Fruit fly (Drosophila melanogaster): ENCODE measurements around the gene Ge-1.

Gene Ge-1

DNA sequence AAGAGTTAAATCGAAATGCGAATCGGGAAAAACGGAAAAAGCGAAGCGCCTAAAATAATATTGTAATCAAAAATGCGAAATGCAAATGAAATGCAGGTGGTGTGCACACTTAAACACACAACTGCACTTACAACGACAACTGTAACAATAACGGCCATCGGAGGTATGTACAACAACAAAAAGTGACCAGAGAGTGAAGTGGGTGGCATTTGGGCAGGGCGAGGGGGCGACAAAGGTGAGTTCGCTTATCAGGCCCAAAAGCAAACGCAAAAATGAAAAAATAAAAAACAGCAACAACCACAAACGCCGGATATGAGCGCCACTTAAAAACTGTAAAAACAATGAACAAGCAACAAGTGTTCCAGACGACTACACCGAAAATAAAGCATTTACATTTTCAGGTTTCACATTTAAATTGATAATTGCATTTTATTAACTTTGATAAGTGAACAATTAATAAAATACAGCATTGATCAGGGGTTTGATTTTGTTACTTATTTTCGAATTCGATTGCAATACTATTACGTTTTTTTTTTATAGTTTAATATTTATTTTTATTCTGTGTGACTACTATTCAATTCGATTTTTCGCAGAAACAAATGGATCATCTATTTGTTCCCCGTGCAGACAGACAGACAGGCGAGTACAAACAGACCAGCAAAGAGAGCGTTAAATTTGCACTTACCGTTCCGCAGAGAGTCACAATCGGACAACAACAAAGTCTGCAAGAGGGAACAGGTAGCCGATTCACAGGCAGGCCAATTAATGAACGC lies 35.4 kb downstream of the Ge-1 start (continued):
- no peak for TF ChIP-seq tup (GFP tag; optimal IDR thresholded peaks at IDR 0.05)
- TF ChIP-seq Atf-2 (GFP tag; optimal IDR thresholded peaks at IDR 0.05) = no peak
- TF ChIP-seq phol (tag; optimal IDR thresholded peaks at IDR 0.05) = peak; percentile 9
- TF ChIP-seq CG17568 (GFP tag; optimal IDR thresholded peaks at IDR 0.05) = no peak
- TF ChIP-seq HmgD (GFP tag; optimal IDR thresholded peaks at IDR 0.05) = no peak
- TF ChIP-seq oc (tag; optimal IDR thresholded peaks at IDR 0.05) = no peak
- no peak for TF ChIP-seq CG6175 (GFP tag; IDR thresholded peaks at IDR 0.05)
- no peak for TF ChIP-seq CG16779 (GFP tag; IDR thresholded peaks at IDR 0.05)

DNA sequence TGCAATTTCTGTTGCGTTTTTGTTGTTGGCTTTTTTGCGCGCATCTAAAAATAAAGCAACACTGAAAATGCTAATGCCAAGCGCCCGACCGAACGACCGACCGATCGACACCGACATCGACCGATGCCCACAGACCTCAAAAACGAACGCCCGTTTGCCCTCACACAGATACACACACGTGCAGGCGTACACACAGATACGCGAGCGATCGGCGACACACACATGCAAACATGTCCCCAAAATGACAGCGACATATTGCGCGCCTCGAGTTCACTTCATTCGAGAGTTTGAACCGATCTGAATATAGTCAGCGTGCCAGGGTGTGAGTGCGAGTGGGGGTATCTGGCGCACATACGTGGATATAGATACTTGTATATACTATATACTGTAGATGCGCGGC lies 39.5 kb downstream of the Ge-1 start:
- TF ChIP-seq eve (GFP tag; optimal IDR thresholded peaks at IDR 0.05) (no peak), PHDP (tag; optimal IDR thresholded peaks at IDR 0.05) (no peak), CG15514 (GFP tag; optimal IDR thresholded peaks at IDR 0.05) (no peak), CG4424 (GFP tag; optimal IDR thresholded peaks at IDR 0.05) (no peak), ato (GFP tag; IDR thresholded peaks at IDR 0.05; ENCODE audit: partially characterized antibody) (no peak), Nf-YA (GFP tag; IDR thresholded peaks at IDR 0.05) (no peak), CG8359 (GFP tag; optimal IDR thresholded peaks at IDR 0.05; ENCODE audit: borderline replicate concordance) (no peak), CG43689 (GFP tag; IDR thresholded peaks at IDR 0.05) (no peak), CG17186 (GFP tag; optimal IDR thresholded peaks at IDR 0.05) (no peak), CG15601 (tag; optimal IDR thresholded peaks at IDR 0.05) (no peak), crol (GFP tag; IDR thresholded peaks at IDR 0.05) (no peak), Hr78 (GFP tag; optimal IDR thresholded peaks at IDR 0.05) (peak in 1 of 2 experiments; percentile 98), CG15011 (GFP tag; optimal IDR thresholded peaks at IDR 0.05) (no peak), Asciz (GFP tag; optimal IDR thresholded peaks at IDR 0.05) (no peak), Mes4 (GFP tag; optimal IDR thresholded peaks at IDR 0.05) (no peak), Bgb (GFP tag; IDR thresholded peaks at IDR 0.05; ENCODE audit: partially characterized antibody) (no peak), fd102C (GFP tag; optimal IDR thresholded peaks at IDR 0.05) (no peak), bbx (GFP tag; IDR thresholded peaks at IDR 0.05; ENCODE audit: partially characterized antibody) (0 out of 2 replicates have a peak, but pooled peaks have one; percentile 25), vvl (GFP tag; IDR thresholded peaks at IDR 0.05) (peak; percentile 56), twi (tag; optimal IDR thresholded peaks at IDR 0.05) (peak; percentile 43), chinmo (GFP tag; IDR thresholded peaks at IDR 0.05; ENCODE audit: partially characterized antibody) (peak; percentile 74; the same call in 2 of the 4 replicates), CG1832 (GFP tag; optimal IDR thresholded peaks at IDR 0.05) (no peak), CG6254 (GFP tag; optimal IDR thresholded peaks at IDR 0.05) (no peak), CG1603 (tag; optimal IDR thresholded peaks at IDR 0.05) (no peak), lola (GFP tag; optimal IDR thresholded peaks at IDR 0.05) (no peak), onecut (GFP tag; IDR thresholded peaks at IDR 0.05) (no peak), caup (GFP tag; optimal IDR thresholded peaks at IDR 0.05; ENCODE audit: severe bottlenecking) (no peak), HmgD (GFP tag; optimal IDR thresholded peaks at IDR 0.05) (no peak), her (GFP tag; optimal IDR thresholded peaks at IDR 0.05) (no peak), CG9727 (GFP tag; optimal IDR thresholded peaks at IDR 0.05) (no peak), CG1602 (GFP tag; optimal IDR thresholded peaks at IDR 0.05) (no peak), Lpt (GFP tag; optimal IDR thresholded peaks at IDR 0.05) (no peak), Taf1 (GFP tag; IDR thresholded peaks at IDR 0.05) (no peak), BEAF-32 (GFP tag; optimal IDR thresholded peaks at IDR 0.05) (no peak), Side (GFP tag; optimal IDR thresholded peaks at IDR 0.05) (no peak), chif (GFP tag; optimal IDR thresholded peaks at IDR 0.05) (no peak), CG1647 (GFP tag; optimal IDR thresholded peaks at IDR 0.05) (no peak), CG11093 (GFP tag; IDR thresholded peaks at IDR 0.05) (no peak), CG15479 (GFP tag; optimal IDR thresholded peaks at IDR 0.05) (peak; percentile 63), eyg (GFP tag; optimal IDR thresholded peaks at IDR 0.05) (no peak)

Data from whole organism, embryonic.